Fruit fly (Drosophila melanogaster): ENCODE measurements around the gene Gnpnat.

The Gnpnat gene

dm6 chr3R:29757681-29758080 is 19.6 kb downstream of the Gnpnat start:
- TF ChIP-seq toe (GFP tag; optimal IDR thresholded peaks at IDR 0.05) = no peak

dm6 chr3R:29758129-29758733 is 20.2 kb downstream of the Gnpnat start:
- TF ChIP-seq pad (GFP tag; optimal IDR thresholded peaks at IDR 0.05) (no peak), Hr96 (GFP tag; optimal IDR thresholded peaks at IDR 0.05) (no peak), Crg-1 (GFP tag; optimal IDR thresholded peaks at IDR 0.05) (no peak), cnc (optimal IDR thresholded peaks at IDR 0.05) (no peak), CG12768 (GFP tag; optimal IDR thresholded peaks at IDR 0.05) (no peak), Clk (GFP tag; optimal IDR thresholded peaks at IDR 0.05) (no peak), Mnt (GFP tag; optimal IDR thresholded peaks at IDR 0.05) (no peak), ovo (GFP tag; optimal IDR thresholded peaks at IDR 0.05) (no peak), CG7045 (GFP tag; optimal IDR thresholded peaks at IDR 0.05) (no peak), CG5204 (GFP tag; optimal IDR thresholded peaks at IDR 0.05) (no peak), toe (GFP tag; optimal IDR thresholded peaks at IDR 0.05) (no peak), CG14711 (tag; optimal IDR thresholded peaks at IDR 0.05) (no peak), kay (GFP tag; ENCODE audit: borderline replicate concordance) (no peak)

- TF ChIP-seq cnc (optimal IDR thresholded peaks at IDR 0.05) = no peak
- no peak for TF ChIP-seq Crg-1 (GFP tag; optimal IDR thresholded peaks at IDR 0.05)
- TF ChIP-seq kay (GFP tag; ENCODE audit: borderline replicate concordance) = no peak
- no peak for TF ChIP-seq pad (GFP tag; optimal IDR thresholded peaks at IDR 0.05)
- TF ChIP-seq cic (GFP tag; optimal IDR thresholded peaks at IDR 0.05) = no peak
- TF ChIP-seq CG7045 (GFP tag; optimal IDR thresholded peaks at IDR 0.05) = no peak
- TF ChIP-seq bab1 (GFP tag; optimal IDR thresholded peaks at IDR 0.05) = no peak
- TF ChIP-seq Clk (GFP tag; optimal IDR thresholded peaks at IDR 0.05) = no peak
- TF ChIP-seq CG11617 (GFP tag; optimal IDR thresholded peaks at IDR 0.05) = no peak
- TF ChIP-seq CG5204 (GFP tag; optimal IDR thresholded peaks at IDR 0.05) = no peak
- no peak for TF ChIP-seq CG14711 (tag; optimal IDR thresholded peaks at IDR 0.05)
- TF ChIP-seq CG33017 (tag; optimal IDR thresholded peaks at IDR 0.05) = no peak
- no peak for TF ChIP-seq toe (GFP tag; optimal IDR thresholded peaks at IDR 0.05)
- TF ChIP-seq CG1620 (GFP tag; optimal IDR thresholded peaks at IDR 0.05) = no peak
- TF ChIP-seq Hr96 (GFP tag; optimal IDR thresholded peaks at IDR 0.05) = no peak
- no peak for TF ChIP-seq ovo (GFP tag; optimal IDR thresholded peaks at IDR 0.05)
- TF ChIP-seq CG12768 (GFP tag; optimal IDR thresholded peaks at IDR 0.05) = no peak
- TF ChIP-seq CG7101 (tag; optimal IDR thresholded peaks at IDR 0.05) = no peak
- TF ChIP-seq Mnt (GFP tag; optimal IDR thresholded peaks at IDR 0.05) = no peak
These were observed 20.7 kb downstream of the Gnpnat start for dm6 chr3R:29758734-29759131.

- TF ChIP-seq cnc (optimal IDR thresholded peaks at IDR 0.05) = no peak
- TF ChIP-seq ovo (GFP tag; optimal IDR thresholded peaks at IDR 0.05) = no peak
- no peak for TF ChIP-seq Mnt (GFP tag; optimal IDR thresholded peaks at IDR 0.05)
- no peak for TF ChIP-seq bab1 (GFP tag; optimal IDR thresholded peaks at IDR 0.05)
- no peak for TF ChIP-seq CG1620 (GFP tag; optimal IDR thresholded peaks at IDR 0.05)
- TF ChIP-seq pad (GFP tag; optimal IDR thresholded peaks at IDR 0.05) = no peak
- TF ChIP-seq toe (GFP tag; optimal IDR thresholded peaks at IDR 0.05) = no peak
- no peak for TF ChIP-seq Crg-1 (GFP tag; optimal IDR thresholded peaks at IDR 0.05)
- TF ChIP-seq cic (GFP tag; optimal IDR thresholded peaks at IDR 0.05) = no peak
- no peak for TF ChIP-seq Clk (GFP tag; optimal IDR thresholded peaks at IDR 0.05)
- TF ChIP-seq kay (GFP tag; ENCODE audit: borderline replicate concordance) = no peak
- TF ChIP-seq CG11617 (GFP tag; optimal IDR thresholded peaks at IDR 0.05) = no peak
- TF ChIP-seq CG33017 (tag; optimal IDR thresholded peaks at IDR 0.05) = no peak
- no peak for TF ChIP-seq CG7045 (GFP tag; optimal IDR thresholded peaks at IDR 0.05)
These were observed 22.0 kb downstream of the Gnpnat start for dm6 chr3R:29760042-29760441.

dm6 chr3R:29761569-29761968 is 23.5 kb downstream of the Gnpnat start:
- peak; percentile 90 for TF ChIP-seq kay (GFP tag; ENCODE audit: borderline replicate concordance)
- no peak for TF ChIP-seq Mnt (GFP tag; optimal IDR thresholded peaks at IDR 0.05)

- TF ChIP-seq bab1 (GFP tag; optimal IDR thresholded peaks at IDR 0.05) (no peak), Clk (GFP tag; optimal IDR thresholded peaks at IDR 0.05) (no peak), CG11617 (GFP tag; optimal IDR thresholded peaks at IDR 0.05) (no peak), tj (GFP tag; optimal IDR thresholded peaks at IDR 0.05) (no peak), CG7101 (tag; optimal IDR thresholded peaks at IDR 0.05) (no peak), CG33017 (tag; optimal IDR thresholded peaks at IDR 0.05) (no peak), cnc (optimal IDR thresholded peaks at IDR 0.05) (no peak), CG12768 (GFP tag; optimal IDR thresholded peaks at IDR 0.05) (no peak), ovo (GFP tag; optimal IDR thresholded peaks at IDR 0.05) (no peak)
These were observed 24.2 kb downstream of the Gnpnat start for dm6 chr3R:29762297-29762696.

- TF ChIP-seq CG7101 (tag; optimal IDR thresholded peaks at IDR 0.05) (no peak), CG33017 (tag; optimal IDR thresholded peaks at IDR 0.05) (no peak), bab1 (GFP tag; optimal IDR thresholded peaks at IDR 0.05) (no peak), CG12768 (GFP tag; optimal IDR thresholded peaks at IDR 0.05) (no peak), CG11617 (GFP tag; optimal IDR thresholded peaks at IDR 0.05) (no peak), CG5204 (GFP tag; optimal IDR thresholded peaks at IDR 0.05) (no peak), kay (GFP tag; ENCODE audit: borderline replicate concordance) (no peak), CG7045 (GFP tag; optimal IDR thresholded peaks at IDR 0.05) (no peak), CG1620 (GFP tag; optimal IDR thresholded peaks at IDR 0.05) (no peak), Clk (GFP tag; optimal IDR thresholded peaks at IDR 0.05) (no peak), Mnt (GFP tag; optimal IDR thresholded peaks at IDR 0.05) (no peak), CG14711 (tag; optimal IDR thresholded peaks at IDR 0.05) (no peak), cnc (optimal IDR thresholded peaks at IDR 0.05) (no peak), Crg-1 (GFP tag; optimal IDR thresholded peaks at IDR 0.05) (no peak), ovo (GFP tag; optimal IDR thresholded peaks at IDR 0.05) (no peak), cic (GFP tag; optimal IDR thresholded peaks at IDR 0.05) (no peak), toe (GFP tag; optimal IDR thresholded peaks at IDR 0.05) (no peak)
These were observed 25.1 kb downstream of the Gnpnat start for dm6 chr3R:29763154-29763553.

All from whole organism, adult.